Fruit fly (Drosophila melanogaster) S2 (cell line): Measurements from ENCODE around the gene CG32281.

Source experiments
- CG8478 ChIP-seq: fragments of >200 bp; optimal IDR thresholded peaks from 2 replicates; lab custom pipeline; 2018
- CTCF ChIP-seq, 2 experiments: fragments of >200 bp; optimal IDR thresholded peaks; 2 replicates each; lab custom pipeline; 2018

dm6 chr3L:3125649-3126130 is 43.5 kb upstream of the CG32281 start:
- no peak for TF ChIP-seq CG8478 (lab: Kevin White, UChicago)
- TF ChIP-seq CTCF (optimal IDR thresholded peaks at IDR 0.05; lab: Kevin White, UChicago), result no peak
